Worm (Caenorhabditis elegans) whole organism, midembryonic: Measurements from ENCODE around the gene C25E10.16.

Source experiments
- cog-1 ChIP-seq: sonication (generic microtip); optimal IDR thresholded peaks from 2 replicates; lab custom pipeline; 2016; ENCODE audit warnings: missing genetic modification characterization, missing compliant biosample characterization
- flt-1 ChIP-seq: fragments of 200-800 bp; sonication (Bioruptor generic); IDR thresholded peaks from 2 replicates; pipeline ENCODE4 v1.3.6; 2022; ENCODE audit warnings: missing genetic modification characterization, missing compliant biosample characterization
- ref-1 ChIP-seq: fragments of 200-800 bp; sonication (Bioruptor generic); conservative IDR thresholded peaks from 2 replicates; pipeline ENCODE4 v1.3.6; 2022; ENCODE audit warnings: missing genetic modification reagents, missing genetic modification characterization, missing compliant biosample characterization
- ztf-23 ChIP-seq: fragments of 200-800 bp; sonication (Bioruptor generic); IDR thresholded peaks from 2 replicates; pipeline ENCODE4 v1.3.6; 2022; ENCODE audit warnings: missing genetic modification reagents, missing genetic modification characterization, missing compliant biosample characterization
- ztf-29 ChIP-seq: fragments of 200-800 bp; sonication (Bioruptor generic); IDR thresholded peaks from 2 replicates; pipeline ENCODE4 v1.3.6; 2022; ENCODE audit warnings: missing genetic modification reagents, missing genetic modification characterization, missing compliant biosample characterization

DNA sequence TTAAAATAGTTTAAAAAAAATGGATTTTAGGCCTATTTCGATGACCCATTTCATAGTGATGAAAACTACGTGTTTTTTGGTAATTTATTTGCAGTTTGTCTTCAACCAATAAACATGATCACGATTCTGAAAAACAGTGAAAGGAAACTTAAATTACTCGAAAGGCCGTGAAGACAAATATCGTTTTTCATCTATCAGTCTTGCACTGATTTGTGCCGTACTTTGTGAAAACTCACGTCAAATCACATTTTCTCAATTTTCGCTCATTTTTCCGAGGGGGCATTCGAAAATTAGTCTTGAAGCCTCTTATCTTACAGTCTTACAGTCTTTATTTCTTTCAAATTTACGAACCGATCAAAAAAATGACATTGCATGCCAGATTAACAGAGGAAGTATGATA, 741 bp downstream of the C25E10.16 start, which contains the start of gene C25E10.11:
- TF ChIP-seq flt-1 (GFP tag; lab: Robert Waterston, UW), result no peak
- TF ChIP-seq cog-1 (tag; lab: Kevin White, UChicago), result no peak
- TF ChIP-seq ref-1 (GFP tag; lab: Robert Waterston, UW), result no peak
- no peak for TF ChIP-seq ztf-23
- no peak for TF ChIP-seq ztf-29 (GFP tag; lab: Robert Waterston, UW)
